Worm (Caenorhabditis elegans) whole organism, L1 larva: Measurements from ENCODE around the gene T08D10.5.

ENCODE experiments used
- C04F5.9 ChIP-seq: sonication (generic microtip); optimal IDR thresholded peaks from 2 replicates; lab custom pipeline; 2016; ENCODE audit warnings: missing genetic modification characterization, missing compliant biosample characterization
- C16A3.4 ChIP-seq: fragments of 150-350 bp; optimal IDR thresholded peaks from 2 replicates; lab custom pipeline; 2014; ENCODE audit warnings: missing biosample characterization, missing genetic modification characterization
- C34B4.2 ChIP-seq: sonication (generic microtip); optimal IDR thresholded peaks from 2 replicates; lab custom pipeline; 2017; ENCODE audit warnings: mild to moderate bottlenecking, missing genetic modification characterization, missing compliant biosample characterization
- Y116A8C.19 ChIP-seq: sonication (generic microtip); optimal IDR thresholded peaks from 2 replicates; lab custom pipeline; 2016; ENCODE audit warnings: missing compliant biosample characterization, missing genetic modification characterization, borderline replicate concordance
- alr-1 ChIP-seq: fragments of 200-800 bp; sonication (Bioruptor generic); optimal IDR thresholded peaks from 2 replicates; lab custom pipeline; 2018; ENCODE audit warnings: borderline replicate concordance, mild to moderate bottlenecking, missing genetic modification characterization, missing compliant biosample characterization
- aly-2 ChIP-seq: fragments of 150-350 bp; optimal IDR thresholded peaks from 2 replicates; lab custom pipeline; 2014; ENCODE audit warnings: missing biosample characterization, missing genetic modification characterization
- ceh-63 ChIP-seq: fragments of 200-800 bp; sonication (Bioruptor generic); optimal IDR thresholded peaks from 2 replicates; lab custom pipeline; 2018; ENCODE audit warnings: mild to moderate bottlenecking, missing genetic modification characterization, missing compliant biosample characterization
- ceh-8 ChIP-seq: fragments of 200-800 bp; sonication (Bioruptor generic); optimal IDR thresholded peaks from 2 replicates; lab custom pipeline; 2018; ENCODE audit warnings: mild to moderate bottlenecking, missing genetic modification characterization, moderate library complexity, missing compliant biosample characterization
- ces-1 ChIP-seq: fragments of 150-350 bp; optimal IDR thresholded peaks from 2 replicates; lab custom pipeline; 2014; ENCODE audit warnings: missing biosample characterization, missing genetic modification reagents, missing genetic modification characterization
- dsc-1 ChIP-seq: sonication (generic microtip); optimal IDR thresholded peaks from 2 replicates; lab custom pipeline; 2016; ENCODE audit warnings: mild to moderate bottlenecking, missing genetic modification characterization, missing compliant biosample characterization
- efl-1 ChIP-seq, 4 experiments: fragments of 150-350 bp; optimal IDR thresholded peaks in 3 of 4; peaks in 1 of 4; 1 replicate in 1 of 4; 2 replicates in 3 of 4; lab custom pipeline; 2014; ENCODE audit warnings: missing biosample characterization in 2 of 4, missing genetic modification characterization in 2 of 4, missing genetic modification reagents in 2 of 4
- egl-27 ChIP-seq, 2 experiments: fragments of 150-350 bp in 1 of 2; sonication (generic microtip); optimal IDR thresholded peaks; 3 replicates each; lab custom pipeline; 2017 to 2018; ENCODE audit warnings: missing biosample characterization in 2 of 2, missing genetic modification characterization in 2 of 2, missing genetic modification reagents in 2 of 2
- elt-2 ChIP-seq: sonication (generic microtip); optimal IDR thresholded peaks from 2 replicates; lab custom pipeline; 2016; ENCODE audit warnings: missing genetic modification characterization, mild to moderate bottlenecking, inconsistent platforms, missing compliant biosample characterization, missing genetic modification reagents
- elt-3 ChIP-seq, 6 experiments: fragments of 150-350 bp in 1 of 6; sonication (generic microtip); optimal IDR thresholded peaks; 2 replicates each; lab custom pipeline; 2017 to 2018; ENCODE audit warnings: missing biosample characterization in 6 of 6, missing genetic modification characterization in 6 of 6, inconsistent platforms in 1 of 6
- fkh-10 ChIP-seq: sonication (generic microtip); optimal IDR thresholded peaks from 2 replicates; lab custom pipeline; 2017; ENCODE audit warnings: missing biosample characterization, missing genetic modification reagents, missing genetic modification characterization
- fkh-4 ChIP-seq: sonication (generic microtip); optimal IDR thresholded peaks from 2 replicates; lab custom pipeline; 2016; ENCODE audit warnings: missing compliant biosample characterization, missing genetic modification characterization, borderline replicate concordance
- fos-1 ChIP-seq: fragments of 150-350 bp; optimal IDR thresholded peaks from 2 replicates; lab custom pipeline; 2014; ENCODE audit warnings: missing biosample characterization, missing genetic modification characterization
- hpl-2 ChIP-seq: fragments of 150-350 bp; optimal IDR thresholded peaks from 2 replicates; lab custom pipeline; 2014; ENCODE audit warnings: missing biosample characterization, missing genetic modification reagents, missing genetic modification characterization
- jun-1 ChIP-seq: fragments of 150-350 bp; optimal IDR thresholded peaks from 2 replicates; lab custom pipeline; 2014; ENCODE audit warnings: missing biosample characterization, missing genetic modification reagents, missing genetic modification characterization
- lin-14 ChIP-seq: fragments of 200-800 bp; sonication (Bioruptor generic); optimal IDR thresholded peaks from 2 replicates; lab custom pipeline; 2018; ENCODE audit warnings: mild to moderate bottlenecking, missing genetic modification characterization, moderate library complexity, missing compliant biosample characterization
- lin-15B ChIP-seq: fragments of 150-350 bp; sonication (generic microtip); optimal IDR thresholded peaks from 3 replicates; lab custom pipeline; 2014; ENCODE audit warnings: missing biosample characterization, missing genetic modification characterization
- lin-39 ChIP-seq: fragments of 150-350 bp; optimal IDR thresholded peaks from 2 replicates; lab custom pipeline; 2014; ENCODE audit warnings: missing biosample characterization, missing genetic modification reagents, missing genetic modification characterization
- lsy-2 ChIP-seq, 2 experiments: fragments of 150-350 bp; optimal IDR thresholded peaks; 2 replicates each; lab custom pipeline; 2014; ENCODE audit warnings: missing biosample characterization in 2 of 2, missing genetic modification characterization in 2 of 2
- mab-9 ChIP-seq: fragments of 200-800 bp; sonication (Bioruptor generic); IDR thresholded peaks from 2 replicates; pipeline ENCODE4 v1.3.6; 2022; ENCODE audit warnings: missing genetic modification reagents, missing genetic modification characterization, missing compliant biosample characterization
- mdl-1 ChIP-seq, 2 experiments: fragments of 150-350 bp; optimal IDR thresholded peaks; 2 replicates each; lab custom pipeline; 2014 to 2017; ENCODE audit warnings: missing biosample characterization in 2 of 2, missing genetic modification characterization in 2 of 2, inconsistent platforms in 1 of 2
- mef-2 ChIP-seq: fragments of 150-350 bp; optimal IDR thresholded peaks from 2 replicates; lab custom pipeline; 2014; ENCODE audit warnings: missing biosample characterization, missing genetic modification characterization
- mep-1 ChIP-seq: fragments of 150-350 bp; optimal IDR thresholded peaks from 2 replicates; lab custom pipeline; 2014; ENCODE audit warnings: missing biosample characterization, missing genetic modification characterization
- nhr-12 ChIP-seq: sonication (generic microtip); optimal IDR thresholded peaks from 2 replicates; lab custom pipeline; 2017; ENCODE audit warnings: missing biosample characterization, missing genetic modification characterization
- nhr-19 ChIP-seq: fragments of 200-800 bp; sonication (Bioruptor generic); conservative IDR thresholded peaks from 2 replicates; pipeline ENCODE4 v1.3.6; 2022; ENCODE audit warnings: missing genetic modification characterization, missing compliant biosample characterization
- nhr-20 ChIP-seq: sonication (generic microtip); optimal IDR thresholded peaks from 2 replicates; lab custom pipeline; 2016; ENCODE audit warnings: mild to moderate bottlenecking, missing genetic modification characterization, missing compliant biosample characterization
- nhr-237 ChIP-seq: fragments of 150-350 bp; optimal IDR thresholded peaks from 2 replicates; lab custom pipeline; 2014; ENCODE audit warnings: missing biosample characterization, missing genetic modification characterization
- nhr-47 ChIP-seq: sonication (generic microtip); optimal IDR thresholded peaks from 2 replicates; lab custom pipeline; 2016; ENCODE audit warnings: mild to moderate bottlenecking, missing genetic modification characterization, moderate library complexity, missing compliant biosample characterization
- nhr-71 ChIP-seq: sonication (generic microtip); optimal IDR thresholded peaks from 2 replicates; lab custom pipeline; 2016; ENCODE audit warnings: mild to moderate bottlenecking, missing genetic modification characterization, moderate library complexity, missing compliant biosample characterization
- nhr-76 ChIP-seq: sonication (generic microtip); optimal IDR thresholded peaks from 2 replicates; lab custom pipeline; 2017; ENCODE audit warnings: missing biosample characterization, missing genetic modification characterization
- nhr-77 ChIP-seq: fragments of 150-350 bp; optimal IDR thresholded peaks from 2 replicates; lab custom pipeline; 2014; ENCODE audit warnings: missing biosample characterization, missing genetic modification characterization
- nhr-84 ChIP-seq: sonication (generic microtip); optimal IDR thresholded peaks from 2 replicates; lab custom pipeline; 2017; ENCODE audit warnings: missing biosample characterization, missing genetic modification characterization
- nhr-85 ChIP-seq: sonication (generic microtip); peaks from one replicate; lab custom pipeline; 2016; ENCODE audit warnings: missing genetic modification characterization, inconsistent platforms, missing compliant biosample characterization
- nhr-90 ChIP-seq: sonication (generic microtip); optimal IDR thresholded peaks from 2 replicates; lab custom pipeline; 2016; ENCODE audit warnings: mild to moderate bottlenecking, missing genetic modification characterization, missing compliant biosample characterization; ENCODE audit not compliant: poor library complexity
- pag-3 ChIP-seq: sonication (generic microtip); optimal IDR thresholded peaks from 2 replicates; lab custom pipeline; 2017; ENCODE audit warnings: missing genetic modification characterization, mild to moderate bottlenecking, missing compliant biosample characterization, antibody characterized with exemption, borderline replicate concordance; ENCODE audit not compliant: insufficient read depth
- rnt-1 ChIP-seq: sonication (generic microtip); optimal IDR thresholded peaks from 2 replicates; lab custom pipeline; 2016; ENCODE audit warnings: mild to moderate bottlenecking, missing genetic modification characterization, moderate library complexity, missing compliant biosample characterization
- skn-1 ChIP-seq: fragments of 150-350 bp; optimal IDR thresholded peaks from 2 replicates; lab custom pipeline; 2014; ENCODE audit warnings: missing biosample characterization, missing genetic modification characterization
- snpc-4 ChIP-seq: fragments of 150-350 bp; optimal IDR thresholded peaks from 2 replicates; lab custom pipeline; 2014; ENCODE audit warnings: missing biosample characterization, missing genetic modification characterization
- snu-23 ChIP-seq: sonication (generic microtip); optimal IDR thresholded peaks from 2 replicates; lab custom pipeline; 2016; ENCODE audit warnings: missing genetic modification characterization, missing compliant biosample characterization
- sptf-1 ChIP-seq: fragments of 150-350 bp; optimal IDR thresholded peaks from 2 replicates; lab custom pipeline; 2014; ENCODE audit warnings: missing biosample characterization, missing genetic modification characterization
- sup-37 ChIP-seq: fragments of 200-800 bp; sonication (Bioruptor generic); optimal IDR thresholded peaks from 2 replicates; lab custom pipeline; 2018; ENCODE audit warnings: mild to moderate bottlenecking, missing genetic modification characterization, missing compliant biosample characterization
- swsn-7 ChIP-seq: sonication (generic microtip); optimal IDR thresholded peaks from 2 replicates; lab custom pipeline; 2016; ENCODE audit warnings: missing genetic modification characterization, missing compliant biosample characterization
- tbx-2 ChIP-seq: sonication (generic microtip); optimal IDR thresholded peaks from 2 replicates; lab custom pipeline; 2016; ENCODE audit warnings: missing genetic modification characterization, missing compliant biosample characterization
- unc-130 ChIP-seq: fragments of 150-350 bp; optimal IDR thresholded peaks from 2 replicates; lab custom pipeline; 2017; ENCODE audit warnings: missing biosample characterization, missing genetic modification characterization, inconsistent platforms
- unc-30 ChIP-seq: sonication (generic microtip); optimal IDR thresholded peaks from 2 replicates; lab custom pipeline; 2017; ENCODE audit warnings: missing biosample characterization, missing genetic modification characterization
- unc-62 ChIP-seq: fragments of 150-350 bp; optimal IDR thresholded peaks from 2 replicates; lab custom pipeline; 2014; ENCODE audit warnings: missing biosample characterization, missing genetic modification reagents, missing genetic modification characterization
- unc-86 ChIP-seq: sonication (generic microtip); optimal IDR thresholded peaks from 2 replicates; lab custom pipeline; 2016; ENCODE audit warnings: missing genetic modification characterization, missing compliant biosample characterization
- unc-98 ChIP-seq: fragments of 200-800 bp; sonication (Bioruptor generic); IDR thresholded peaks from 2 replicates; pipeline ENCODE4 v1.3.6; 2022; ENCODE audit warnings: missing genetic modification characterization, missing compliant biosample characterization
- xbp-1 ChIP-seq: sonication (generic microtip); optimal IDR thresholded peaks from 2 replicates; lab custom pipeline; 2016; ENCODE audit warnings: missing genetic modification characterization, missing compliant biosample characterization
- zag-1 ChIP-seq: fragments of 150-350 bp; optimal IDR thresholded peaks from 2 replicates; lab custom pipeline; 2014; ENCODE audit warnings: missing biosample characterization, missing genetic modification characterization

Gene T08D10.5

DNA sequence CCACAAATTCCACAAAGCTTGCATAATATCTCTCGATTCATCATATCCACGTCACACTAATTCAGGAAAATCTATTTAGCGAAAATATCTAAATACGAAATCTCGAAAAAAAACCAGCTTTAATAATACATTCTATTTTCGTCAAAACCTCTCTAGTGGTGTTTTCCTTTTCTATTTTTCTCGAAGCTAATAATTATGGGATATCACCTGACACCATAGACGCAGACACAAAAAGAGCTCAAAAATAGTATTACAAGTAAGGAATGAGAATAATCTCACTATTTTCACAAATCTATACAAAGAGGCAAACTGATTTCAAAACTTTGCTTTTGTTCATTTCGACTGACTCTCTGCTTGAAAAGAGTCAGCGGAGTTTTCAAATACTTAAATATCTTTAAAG is 11.7 kb downstream of the T08D10.5 start:
- no peak for TF ChIP-seq C04F5.9 (tag; lab: Kevin White, UChicago)
- no peak for TF ChIP-seq unc-130
- TF ChIP-seq nhr-19 (GFP tag; lab: Robert Waterston, UW), result no peak
- TF ChIP-seq lin-15B (tag; lab: Kevin White, UChicago), result no peak
- no peak for TF ChIP-seq alr-1
- no peak for TF ChIP-seq lsy-2 (tag; optimal IDR thresholded peaks at IDR 0.05; lab: Kevin White, UChicago)
- TF ChIP-seq unc-30 (tag; lab: Kevin White, UChicago), result no peak
- TF ChIP-seq ceh-63, result no peak
- no peak for TF ChIP-seq unc-62 (GFP tag; lab: Kevin White, UChicago)
- TF ChIP-seq ces-1, result no peak
- no peak for TF ChIP-seq snpc-4 (tag; lab: Kevin White, UChicago)
- TF ChIP-seq aly-2 (tag; lab: Kevin White, UChicago), result no peak
- no peak for TF ChIP-seq tbx-2 (tag; lab: Kevin White, UChicago)
- no peak for TF ChIP-seq nhr-77 (tag; lab: Kevin White, UChicago)
- TF ChIP-seq egl-27 (tag; optimal IDR thresholded peaks at IDR 0.05; lab: Kevin White, UChicago), result no peak
- no peak for TF ChIP-seq fkh-10 (GFP tag; lab: Kevin White, UChicago)
- no peak for TF ChIP-seq rnt-1 (tag; lab: Kevin White, UChicago)
- TF ChIP-seq ceh-8, result no peak
- TF ChIP-seq pag-3 (tag; lab: Kevin White, UChicago), result no peak
- TF ChIP-seq mef-2, result no peak
- TF ChIP-seq nhr-20 (tag; lab: Kevin White, UChicago), result no peak
- TF ChIP-seq nhr-76 (tag; lab: Kevin White, UChicago), result no peak
- peak; percentile 4 for TF ChIP-seq snu-23 (GFP tag; lab: Kevin White, UChicago)
- TF ChIP-seq nhr-47, result peak; percentile 27
- no peak for TF ChIP-seq unc-98
- no peak for TF ChIP-seq nhr-85 (tag; lab: Kevin White, UChicago)
- peak; percentile 19 for TF ChIP-seq nhr-237
- no peak for TF ChIP-seq hpl-2 (GFP tag; lab: Kevin White, UChicago)
- no peak for TF ChIP-seq efl-1 (optimal IDR thresholded peaks at IDR 0.05; lab: Kevin White, UChicago)
- TF ChIP-seq efl-1 (GFP tag; optimal IDR thresholded peaks at IDR 0.05 in 1 of 2; lab: Kevin White, UChicago), result no peak
- no peak for TF ChIP-seq zag-1 (tag; lab: Kevin White, UChicago)
- no peak for TF ChIP-seq Y116A8C.19 (tag; lab: Kevin White, UChicago)
- no peak for TF ChIP-seq nhr-90 (tag; lab: Kevin White, UChicago)
- TF ChIP-seq nhr-84, result no peak
- TF ChIP-seq mab-9, result no peak
- peak; percentile 1 for TF ChIP-seq mep-1 (tag; lab: Kevin White, UChicago)
- TF ChIP-seq elt-3 (tag; optimal IDR thresholded peaks at IDR 0.05; lab: Kevin White, UChicago), result no peak
- TF ChIP-seq jun-1 (tag; lab: Kevin White, UChicago), result no peak
- no peak for TF ChIP-seq C16A3.4 (tag; lab: Kevin White, UChicago)
- TF ChIP-seq mdl-1 (tag; optimal IDR thresholded peaks at IDR 0.05; lab: Kevin White, UChicago), result no peak
- no peak for TF ChIP-seq fos-1 (tag; lab: Kevin White, UChicago)
- no peak for TF ChIP-seq unc-86
- peak; percentile 26 for TF ChIP-seq lin-14 (GFP tag; lab: Kevin White, UChicago)
- no peak for TF ChIP-seq sup-37 (GFP tag; lab: Kevin White, UChicago)
- no peak for TF ChIP-seq fkh-4 (tag; lab: Kevin White, UChicago)
- TF ChIP-seq sptf-1, result no peak
- TF ChIP-seq elt-2, result no peak
- TF ChIP-seq dsc-1, result peak; percentile 77
- TF ChIP-seq swsn-7 (tag; lab: Kevin White, UChicago), result no peak
- peak; percentile 42 for TF ChIP-seq nhr-71 (tag; lab: Kevin White, UChicago)
- TF ChIP-seq skn-1 (tag; lab: Kevin White, UChicago), result no peak
- TF ChIP-seq nhr-12, result no peak
- TF ChIP-seq C34B4.2 (tag; lab: Kevin White, UChicago), result no peak
- no peak for TF ChIP-seq lin-39
- TF ChIP-seq xbp-1 (tag; lab: Kevin White, UChicago), result peak; percentile 0
